Worm (Caenorhabditis elegans) whole organism, L2 larva: ENCODE data around the gene cnt-1.

ENCODE experiments used
- C34F6.9 ChIP-seq: fragments of 150-350 bp; optimal IDR thresholded peaks from 2 replicates; lab custom pipeline; 2014; ENCODE audit warnings: missing biosample characterization, missing genetic modification characterization
- F13H6.1 ChIP-seq: sonication (generic microtip); optimal IDR thresholded peaks from 2 replicates; lab custom pipeline; 2016; ENCODE audit warnings: missing genetic modification characterization, missing compliant biosample characterization
- R02D3.7 ChIP-seq: fragments of 150-350 bp; optimal IDR thresholded peaks from 2 replicates; lab custom pipeline; 2014; ENCODE audit warnings: missing biosample characterization, missing genetic modification characterization
- Y55F3AM.14 ChIP-seq: fragments of 200-800 bp; sonication (Bioruptor generic); optimal IDR thresholded peaks from 2 replicates; lab custom pipeline; 2018; ENCODE audit warnings: mild to moderate bottlenecking, missing genetic modification characterization, missing compliant biosample characterization
- ZK546.5 ChIP-seq: sonication (generic microtip); optimal IDR thresholded peaks from 2 replicates; lab custom pipeline; 2017; ENCODE audit warnings: missing biosample characterization, missing genetic modification characterization
- alr-1 ChIP-seq: fragments of 150-350 bp; optimal IDR thresholded peaks from 2 replicates; lab custom pipeline; 2014; ENCODE audit warnings: missing biosample characterization, missing genetic modification characterization
- aly-2 ChIP-seq: fragments of 150-350 bp; optimal IDR thresholded peaks from 2 replicates; lab custom pipeline; 2014; ENCODE audit warnings: missing biosample characterization, missing genetic modification characterization
- ama-1 ChIP-seq: fragments of 150-350 bp; optimal IDR thresholded peaks from 2 replicates; lab custom pipeline; 2018; ENCODE audit warnings: inconsistent platforms
- blmp-1 ChIP-seq: sonication (generic microtip); optimal IDR thresholded peaks from 2 replicates; lab custom pipeline; 2017; ENCODE audit warnings: missing genetic modification characterization, mild to moderate bottlenecking, missing compliant biosample characterization, antibody characterized with exemption, moderate library complexity; ENCODE audit not compliant: insufficient read depth
- ceh-16 ChIP-seq: fragments of 150-350 bp; optimal IDR thresholded peaks from 2 replicates; lab custom pipeline; 2014; ENCODE audit warnings: missing biosample characterization, missing genetic modification characterization
- ceh-82 ChIP-seq: fragments of 150-350 bp; optimal IDR thresholded peaks from 2 replicates; lab custom pipeline; 2014; ENCODE audit warnings: missing biosample characterization, missing genetic modification characterization
- crh-2 ChIP-seq: sonication (generic microtip); optimal IDR thresholded peaks from 2 replicates; lab custom pipeline; 2017; ENCODE audit warnings: missing biosample characterization, missing genetic modification characterization
- dmd-4 ChIP-seq: sonication (generic microtip); optimal IDR thresholded peaks from 2 replicates; lab custom pipeline; 2017; ENCODE audit warnings: missing biosample characterization, missing genetic modification characterization
- egl-27 ChIP-seq: sonication (generic microtip); optimal IDR thresholded peaks from 3 replicates; lab custom pipeline; 2017; ENCODE audit warnings: missing biosample characterization, missing genetic modification reagents, missing genetic modification characterization
- elt-1 ChIP-seq: fragments of 150-350 bp; optimal IDR thresholded peaks from 2 replicates; lab custom pipeline; 2014; ENCODE audit warnings: missing biosample characterization, missing genetic modification characterization
- elt-3 ChIP-seq: sonication (generic microtip); optimal IDR thresholded peaks from 2 replicates; lab custom pipeline; 2017; ENCODE audit warnings: missing biosample characterization, missing genetic modification characterization
- fos-1 ChIP-seq: fragments of 150-350 bp; optimal IDR thresholded peaks from 2 replicates; lab custom pipeline; 2014; ENCODE audit warnings: missing biosample characterization, missing genetic modification characterization
- gmeb-1 ChIP-seq: fragments of 150-350 bp; optimal IDR thresholded peaks from 2 replicates; lab custom pipeline; 2014; ENCODE audit warnings: missing biosample characterization, missing genetic modification characterization
- lin-11 ChIP-seq: fragments of 150-350 bp; sonication (generic microtip); optimal IDR thresholded peaks from 2 replicates; lab custom pipeline; 2014; ENCODE audit warnings: missing biosample characterization, missing genetic modification characterization, inconsistent platforms, mixed read lengths
- lin-13 ChIP-seq: fragments of 150-350 bp; optimal IDR thresholded peaks from 2 replicates; lab custom pipeline; 2014; ENCODE audit warnings: missing biosample characterization, missing genetic modification reagents, missing genetic modification characterization
- lin-39 ChIP-seq: fragments of 150-350 bp; optimal IDR thresholded peaks from 2 replicates; lab custom pipeline; 2014; ENCODE audit warnings: missing biosample characterization, missing genetic modification reagents, missing genetic modification characterization
- lsy-2 ChIP-seq, 2 experiments: fragments of 150-350 bp in 1 of 2; sonication (generic microtip) in 1 of 2; optimal IDR thresholded peaks; 2 replicates each; lab custom pipeline; 2014 to 2017; ENCODE audit warnings: missing biosample characterization in 2 of 2, missing genetic modification characterization in 2 of 2
- mab-5 ChIP-seq: fragments of 150-350 bp; optimal IDR thresholded peaks from 2 replicates; lab custom pipeline; 2014; ENCODE audit warnings: missing biosample characterization, missing genetic modification characterization
- mbf-1 ChIP-seq: sonication (generic microtip); optimal IDR thresholded peaks from 2 replicates; lab custom pipeline; 2017; ENCODE audit warnings: missing biosample characterization, missing genetic modification characterization
- mdl-1 ChIP-seq, 2 experiments: fragments of 150-350 bp in 1 of 2; sonication (generic microtip) in 1 of 2; optimal IDR thresholded peaks; 2 replicates each; lab custom pipeline; 2017; ENCODE audit warnings: missing biosample characterization in 2 of 2, missing genetic modification characterization in 2 of 2
- nhr-10 ChIP-seq: sonication (generic microtip); optimal IDR thresholded peaks from 2 replicates; lab custom pipeline; 2017; ENCODE audit warnings: missing biosample characterization, missing genetic modification characterization
- nhr-11 ChIP-seq: fragments of 150-350 bp; optimal IDR thresholded peaks from 2 replicates; lab custom pipeline; 2014; ENCODE audit warnings: missing biosample characterization, missing genetic modification characterization
- nhr-12 ChIP-seq: fragments of 150-350 bp; optimal IDR thresholded peaks from 2 replicates; lab custom pipeline; 2014; ENCODE audit warnings: missing biosample characterization, missing genetic modification characterization
- nhr-129 ChIP-seq: fragments of 150-350 bp; optimal IDR thresholded peaks from 2 replicates; lab custom pipeline; 2014; ENCODE audit warnings: missing biosample characterization, missing genetic modification characterization
- nhr-21 ChIP-seq: fragments of 150-350 bp; optimal IDR thresholded peaks from 2 replicates; lab custom pipeline; 2014; ENCODE audit warnings: missing biosample characterization, missing genetic modification characterization
- nhr-23 ChIP-seq: fragments of 150-350 bp; optimal IDR thresholded peaks from 2 replicates; lab custom pipeline; 2014; ENCODE audit warnings: missing biosample characterization, missing genetic modification reagents, missing genetic modification characterization
- nhr-237 ChIP-seq: fragments of 150-350 bp; optimal IDR thresholded peaks from 2 replicates; lab custom pipeline; 2014; ENCODE audit warnings: missing biosample characterization, missing genetic modification characterization
- nhr-25 ChIP-seq: fragments of 150-350 bp; sonication (generic microtip); optimal IDR thresholded peaks from 3 replicates; lab custom pipeline; 2014; ENCODE audit warnings: missing biosample characterization, missing genetic modification characterization
- nhr-6 ChIP-seq: fragments of 150-350 bp; optimal IDR thresholded peaks from 2 replicates; lab custom pipeline; 2014; ENCODE audit warnings: missing biosample characterization, missing genetic modification characterization
- nhr-77 ChIP-seq: fragments of 150-350 bp; optimal IDR thresholded peaks from 2 replicates; lab custom pipeline; 2014; ENCODE audit warnings: missing biosample characterization, missing genetic modification characterization
- peb-1 ChIP-seq: fragments of 150-350 bp; optimal IDR thresholded peaks from 2 replicates; lab custom pipeline; 2014; ENCODE audit warnings: missing biosample characterization, missing genetic modification characterization
- sem-4 ChIP-seq: fragments of 150-350 bp; optimal IDR thresholded peaks from 2 replicates; lab custom pipeline; 2014; ENCODE audit warnings: missing biosample characterization, missing genetic modification reagents, missing genetic modification characterization
- sma-3 ChIP-seq: sonication (generic microtip); optimal IDR thresholded peaks from 2 replicates; lab custom pipeline; 2016; ENCODE audit warnings: missing genetic modification reagents, missing genetic modification characterization, missing compliant biosample characterization
- sma-9 ChIP-seq, 2 experiments: fragments of 150-350 bp in 1 of 2; sonication (generic microtip) in 1 of 2; optimal IDR thresholded peaks; 2 replicates each; lab custom pipeline; 2014 to 2016; ENCODE audit warnings: missing genetic modification characterization in 2 of 2, mild to moderate bottlenecking in 1 of 2, missing biosample characterization in 1 of 2, missing compliant biosample characterization in 1 of 2, missing genetic modification reagents in 1 of 2, moderate library complexity in 1 of 2
- snpc-4 ChIP-seq: fragments of 150-350 bp; optimal IDR thresholded peaks from 2 replicates; lab custom pipeline; 2014; ENCODE audit warnings: missing biosample characterization, missing genetic modification characterization
- unc-39 ChIP-seq: fragments of 150-350 bp; optimal IDR thresholded peaks from 2 replicates; lab custom pipeline; 2014; ENCODE audit warnings: missing biosample characterization, missing genetic modification characterization
- unc-55 ChIP-seq: fragments of 150-350 bp; sonication (generic microtip); optimal IDR thresholded peaks from 3 replicates; lab custom pipeline; 2014; ENCODE audit warnings: missing biosample characterization, missing genetic modification reagents, missing genetic modification characterization
- unc-62 ChIP-seq: fragments of 150-350 bp; optimal IDR thresholded peaks from 2 replicates; lab custom pipeline; 2014; ENCODE audit warnings: missing biosample characterization, missing genetic modification reagents, missing genetic modification characterization
- zag-1 ChIP-seq: fragments of 150-350 bp; optimal IDR thresholded peaks from 2 replicates; lab custom pipeline; 2014; ENCODE audit warnings: missing biosample characterization, missing genetic modification characterization
- ztf-1 ChIP-seq: fragments of 200-800 bp; sonication (Bioruptor generic); conservative IDR thresholded peaks from 2 replicates; pipeline ENCODE4 v1.3.6; 2022; ENCODE audit warnings: missing genetic modification characterization, missing compliant biosample characterization
- ztf-11 ChIP-seq: sonication (generic microtip); optimal IDR thresholded peaks from 2 replicates; lab custom pipeline; 2017; ENCODE audit warnings: missing biosample characterization, missing genetic modification characterization
- ztf-4 ChIP-seq: fragments of 150-350 bp; optimal IDR thresholded peaks from 2 replicates; lab custom pipeline; 2014; ENCODE audit warnings: missing biosample characterization, missing genetic modification characterization

cnt-1 gene

ce11 chrII:12049281-12049680, 39.4 kb downstream of the cnt-1 start, which contains the start of gene nadk-2:
nadk-2 (plus strand) TSS chrII:12049581.
- no peak for TF ChIP-seq blmp-1 (tag; lab: Kevin White, UChicago)
- TF ChIP-seq ztf-1: no peak
- TF ChIP-seq elt-3 (tag; lab: Kevin White, UChicago): no peak
- TF ChIP-seq dmd-4 (tag; lab: Kevin White, UChicago): no peak
- TF ChIP-seq zag-1 (tag; lab: Kevin White, UChicago): no peak
- TF ChIP-seq sem-4 (tag; lab: Kevin White, UChicago): no peak
- TF ChIP-seq snpc-4 (tag; lab: Kevin White, UChicago): no peak
- no peak for TF ChIP-seq nhr-77 (tag; lab: Kevin White, UChicago)
- TF ChIP-seq lin-13 (GFP tag; lab: Kevin White, UChicago): no peak
- TF ChIP-seq sma-9 (GFP tag; optimal IDR thresholded peaks at IDR 0.05; lab: Kevin White, UChicago): no peak
- no peak for TF ChIP-seq sma-9 (tag; optimal IDR thresholded peaks at IDR 0.05; lab: Kevin White, UChicago)
- TF ChIP-seq aly-2: no peak
- TF ChIP-seq egl-27 (tag; lab: Kevin White, UChicago): no peak
- no peak for TF ChIP-seq nhr-25 (tag; lab: Kevin White, UChicago)
- TF ChIP-seq alr-1 (tag; lab: Kevin White, UChicago): no peak
- TF ChIP-seq gmeb-1 (tag; lab: Kevin White, UChicago): no peak
- no peak for TF ChIP-seq ama-1 (lab: Kevin White, UChicago)
- no peak for TF ChIP-seq F13H6.1 (tag; lab: Kevin White, UChicago)
- no peak for TF ChIP-seq unc-55 (GFP tag; lab: Kevin White, UChicago)
- TF ChIP-seq nhr-23: no peak
- TF ChIP-seq, all 48 proteins: peak for 0

ce11 chrII:12042108-12042960, 46.3 kb downstream of the cnt-1 start, which contains the start of gene ippk-1:
ippk-1 (plus strand) TSS chrII:12042910.
- peak; percentile 13 for TF ChIP-seq lin-11 (tag; lab: Kevin White, UChicago)
- no peak for TF ChIP-seq snpc-4 (tag; lab: Kevin White, UChicago)
- TF ChIP-seq ZK546.5 (tag; lab: Kevin White, UChicago): no peak
- peak; percentile 33 for TF ChIP-seq gmeb-1 (tag; lab: Kevin White, UChicago)
- TF ChIP-seq unc-62 (GFP tag; lab: Kevin White, UChicago): no peak
- no peak for TF ChIP-seq nhr-11 (tag; lab: Kevin White, UChicago)
- TF ChIP-seq peb-1 (tag; lab: Kevin White, UChicago): no peak
- no peak for TF ChIP-seq ztf-1
- TF ChIP-seq unc-39 (tag; lab: Kevin White, UChicago): no peak
- TF ChIP-seq ztf-11 (tag; lab: Kevin White, UChicago): no peak
- TF ChIP-seq elt-1: no peak
- TF ChIP-seq ceh-16 (tag; lab: Kevin White, UChicago): no peak
- peak; percentile 52 for TF ChIP-seq sma-9 (GFP tag; optimal IDR thresholded peaks at IDR 0.05; lab: Kevin White, UChicago)
- no peak for TF ChIP-seq sma-9 (tag; optimal IDR thresholded peaks at IDR 0.05; lab: Kevin White, UChicago)
- TF ChIP-seq crh-2 (tag; lab: Kevin White, UChicago): peak; percentile 58
- no peak for TF ChIP-seq Y55F3AM.14 (GFP tag; lab: Kevin White, UChicago)
- no peak for TF ChIP-seq nhr-23
- peak; percentile 50 to 64 for TF ChIP-seq lsy-2 (tag; optimal IDR thresholded peaks at IDR 0.05; lab: Kevin White, UChicago)
- no peak for TF ChIP-seq aly-2
- peak; percentile 39 for TF ChIP-seq lin-13 (GFP tag; lab: Kevin White, UChicago)
- peak; percentile 25 for TF ChIP-seq ama-1 (lab: Kevin White, UChicago)
- TF ChIP-seq ceh-82: no peak
- TF ChIP-seq elt-3 (tag; lab: Kevin White, UChicago): no peak
- TF ChIP-seq nhr-237 (tag; lab: Kevin White, UChicago): no peak
- TF ChIP-seq nhr-10 (tag; lab: Kevin White, UChicago): no peak
- TF ChIP-seq C34F6.9 (tag; lab: Kevin White, UChicago): peak; percentile 71
- no peak for TF ChIP-seq mdl-1 (tag; optimal IDR thresholded peaks at IDR 0.05; lab: Kevin White, UChicago)
- TF ChIP-seq nhr-25 (tag; lab: Kevin White, UChicago): peak; percentile 62
- TF ChIP-seq mab-5 (tag; lab: Kevin White, UChicago): no peak
- no peak for TF ChIP-seq R02D3.7 (tag; lab: Kevin White, UChicago)
- no peak for TF ChIP-seq blmp-1 (tag; lab: Kevin White, UChicago)
- TF ChIP-seq alr-1 (tag; lab: Kevin White, UChicago): no peak
- peak; percentile 26 for TF ChIP-seq nhr-21 (tag; lab: Kevin White, UChicago)
- TF ChIP-seq dmd-4 (tag; lab: Kevin White, UChicago): no peak
- no peak for TF ChIP-seq lin-39 (tag; lab: Kevin White, UChicago)
- no peak for TF ChIP-seq egl-27 (tag; lab: Kevin White, UChicago)
- peak; percentile 33 for TF ChIP-seq fos-1 (tag; lab: Kevin White, UChicago)
- no peak for TF ChIP-seq nhr-6 (tag; lab: Kevin White, UChicago)
- TF ChIP-seq zag-1 (tag; lab: Kevin White, UChicago): no peak
- no peak for TF ChIP-seq sem-4 (tag; lab: Kevin White, UChicago)
- TF ChIP-seq unc-55 (GFP tag; lab: Kevin White, UChicago): peak; percentile 65
- no peak for TF ChIP-seq ztf-4 (tag; lab: Kevin White, UChicago)
- peak; percentile 64 for TF ChIP-seq nhr-129 (tag; lab: Kevin White, UChicago)
- no peak for TF ChIP-seq mbf-1 (tag; lab: Kevin White, UChicago)
- no peak for TF ChIP-seq nhr-77 (tag; lab: Kevin White, UChicago)
- TF ChIP-seq F13H6.1 (tag; lab: Kevin White, UChicago): peak; percentile 83
- TF ChIP-seq sma-3 (GFP tag; lab: Kevin White, UChicago): peak; percentile 64
- no peak for TF ChIP-seq nhr-12 (tag; lab: Kevin White, UChicago)
